Worm (Caenorhabditis elegans): ENCODE results near the gene hlh-11.

ce11 chrIII:9598168-9598567, 21.3 kb upstream of the hlh-11 start, which contains the start of gene F58A4.1:
- no peak for TF ChIP-seq ceh-32 (tag; optimal IDR thresholded peaks at IDR 0.05; ENCODE audit: poor library complexity)
- TF ChIP-seq nhr-11 (tag; optimal IDR thresholded peaks at IDR 0.05): no peak
- TF ChIP-seq ama-1 (optimal IDR thresholded peaks at IDR 0.05): no peak
- no peak for TF ChIP-seq snpc-4 (tag; optimal IDR thresholded peaks at IDR 0.05)
- no peak for TF ChIP-seq nhr-28 (tag; optimal IDR thresholded peaks at IDR 0.05)
- TF ChIP-seq pha-4 (GFP tag; IDR thresholded peaks at IDR 0.05): no peak
- no peak for TF ChIP-seq pha-4 (tag; optimal IDR thresholded peaks at IDR 0.05)
- no peak for TF ChIP-seq F26F4.8 (GFP tag; conservative IDR thresholded peaks at IDR 0.05)
- no peak for TF ChIP-seq nhr-25 (tag; optimal IDR thresholded peaks at IDR 0.05; ENCODE audit: borderline replicate concordance, insufficient read depth)
- TF ChIP-seq nhr-48 (tag; optimal IDR thresholded peaks at IDR 0.05): no peak
- TF ChIP-seq ZK337.2 (GFP tag; IDR thresholded peaks at IDR 0.05): no peak
- no peak for TF ChIP-seq R02D3.7 (tag; optimal IDR thresholded peaks at IDR 0.05)

All from whole organism, L4 larva.